Fruit fly (Drosophila melanogaster): Measurements from ENCODE around the gene JTBR.
A peak's percentile ranks its signal among the peaks of the same experiment; 100 is the strongest.

The JTBR gene

dm6 chr3L:1771658-1772057, 31.0 kb downstream of the JTBR start, which contains the start of gene Dhc62B:
Dhc62B (minus strand) TSS chr3L:1771758.
- TF ChIP-seq ATbp (GFP tag; optimal IDR thresholded peaks at IDR 0.05): no peak
- TF ChIP-seq tna (GFP tag; IDR thresholded peaks at IDR 0.05; ENCODE audit: partially characterized antibody): no peak
- TF ChIP-seq CG7963 (GFP tag; IDR thresholded peaks at IDR 0.05; ENCODE audit: partially characterized antibody): no peak
- no peak for TF ChIP-seq CG13287 (GFP tag; IDR thresholded peaks at IDR 0.05; ENCODE audit: partially characterized antibody)
- no peak for TF ChIP-seq fu2 (GFP tag; optimal IDR thresholded peaks at IDR 0.05)

dm6 chr3L:1756143-1756542, 46.5 kb downstream of the JTBR start, which contains the start of gene CG8001:
CG8001 (plus strand) TSS chr3L:1756159.
- TF ChIP-seq D (optimal IDR thresholded peaks at IDR 0.05) (no peak), D (GFP tag; optimal IDR thresholded peaks at IDR 0.05) (no peak), disco-r (GFP tag; optimal IDR thresholded peaks at IDR 0.05) (no peak), CG17912 (GFP tag; optimal IDR thresholded peaks at IDR 0.05) (no peak), trh (GFP tag; optimal IDR thresholded peaks at IDR 0.05) (no peak), CG31388 (GFP tag; optimal IDR thresholded peaks at IDR 0.05) (no peak), unc-4 (GFP tag; IDR thresholded peaks at IDR 0.05; ENCODE audit: partially characterized antibody) (peak; percentile 71), Bdp1 (GFP tag; optimal IDR thresholded peaks at IDR 0.05) (no peak), CG17186 (GFP tag; optimal IDR thresholded peaks at IDR 0.05) (peak; percentile 57), peb (GFP tag; IDR thresholded peaks at IDR 0.05) (no peak), MBD-R2 (GFP tag; IDR thresholded peaks at IDR 0.05) (peak; percentile 91), cwo (GFP tag; optimal IDR thresholded peaks at IDR 0.05) (no peak), CG4820 (GFP tag; optimal IDR thresholded peaks at IDR 0.05) (no peak), hb (GFP tag; IDR thresholded peaks at IDR 0.05; ENCODE audit: partially characterized antibody) (peak; percentile 65; the same call in 1 of the 3 replicates), pnt (GFP tag; optimal IDR thresholded peaks at IDR 0.05) (no peak), ind (GFP tag; optimal IDR thresholded peaks at IDR 0.05) (no peak), Dfd (GFP tag; optimal IDR thresholded peaks at IDR 0.05) (no peak), CG8765 (GFP tag; IDR thresholded peaks at IDR 0.05) (no peak), Med (GFP tag) (peak; percentile 75), CG15479 (GFP tag; optimal IDR thresholded peaks at IDR 0.05) (no peak), br (optimal IDR thresholded peaks at IDR 0.05) (no peak), salm (tag; optimal IDR thresholded peaks at IDR 0.05) (no peak), sisA (GFP tag; IDR thresholded peaks at IDR 0.05) (no peak), Usf (GFP tag; optimal IDR thresholded peaks at IDR 0.05) (no peak), hkb (optimal IDR thresholded peaks at IDR 0.05) (no peak), hkb (GFP tag; IDR thresholded peaks at IDR 0.05) (no peak), Meics (GFP tag; optimal IDR thresholded peaks at IDR 0.05) (no peak), dm (GFP tag; optimal IDR thresholded peaks at IDR 0.05) (no peak), CG3281 (GFP tag; optimal IDR thresholded peaks at IDR 0.05) (no peak), CG17385 (GFP tag; optimal IDR thresholded peaks at IDR 0.05) (no peak), wor (GFP tag; IDR thresholded peaks at IDR 0.05) (no peak), Dp (GFP tag; optimal IDR thresholded peaks at IDR 0.05) (peak; percentile 90), ara (GFP tag; IDR thresholded peaks at IDR 0.05) (no peak), gcm (GFP tag; optimal IDR thresholded peaks at IDR 0.05) (no peak), run (tag; optimal IDR thresholded peaks at IDR 0.05) (no peak), CG16813 (GFP tag; IDR thresholded peaks at IDR 0.05; ENCODE audit: partially characterized antibody) (0 out of 3 replicates have a peak, but pooled peaks have one; percentile 33), CG1603 (tag; optimal IDR thresholded peaks at IDR 0.05) (no peak), Scr (GFP tag; IDR thresholded peaks at IDR 0.05; ENCODE audit: partially characterized antibody) (peak; percentile 64), CG34224 (GFP tag; IDR thresholded peaks at IDR 0.05; ENCODE audit: partially characterized antibody) (peak; percentile 56; the same call in 2 of the 3 replicates), CG7963 (GFP tag; IDR thresholded peaks at IDR 0.05; ENCODE audit: partially characterized antibody) (peak; percentile 40; the same call in 1 of the 3 replicates), CG7357 (GFP tag; IDR thresholded peaks at IDR 0.05) (no peak), CG11456 (GFP tag; IDR thresholded peaks at IDR 0.05) (no peak), crol (GFP tag; IDR thresholded peaks at IDR 0.05) (peak; percentile 68), CG9817 (tag; optimal IDR thresholded peaks at IDR 0.05) (no peak), pzg (GFP tag; optimal IDR thresholded peaks at IDR 0.05) (peak; percentile 45), CG7839 (tag; optimal IDR thresholded peaks at IDR 0.05) (no peak)
